Worm (Caenorhabditis elegans) whole organism, L3 larva: ENCODE measurements around the gene B0034.2.

Experiments
- R02D3.7 ChIP-seq: fragments of 150-350 bp; optimal IDR thresholded peaks from 2 replicates; lab custom pipeline; 2014; ENCODE audit warnings: missing biosample characterization, missing genetic modification characterization
- ZK546.5 ChIP-seq: sonication (generic microtip); optimal IDR thresholded peaks from 2 replicates; lab custom pipeline; 2017; ENCODE audit warnings: missing biosample characterization, missing genetic modification characterization
- ama-1 ChIP-seq: fragments of 150-350 bp; optimal IDR thresholded peaks from 2 replicates; lab custom pipeline; 2018
- ceh-28 ChIP-seq: fragments of 150-350 bp; optimal IDR thresholded peaks from 2 replicates; lab custom pipeline; 2014; ENCODE audit warnings: missing biosample characterization, missing genetic modification reagents, missing genetic modification characterization
- lin-15B ChIP-seq: fragments of 150-350 bp; optimal IDR thresholded peaks from 2 replicates; lab custom pipeline; 2014; ENCODE audit warnings: missing biosample characterization, missing genetic modification characterization
- lsy-12 ChIP-seq: sonication (generic microtip); optimal IDR thresholded peaks from 2 replicates; lab custom pipeline; 2016; ENCODE audit warnings: mild to moderate bottlenecking, missing genetic modification characterization, missing compliant biosample characterization
- nhr-237 ChIP-seq: fragments of 150-350 bp; optimal IDR thresholded peaks from 2 replicates; lab custom pipeline; 2014; ENCODE audit warnings: missing biosample characterization, missing genetic modification characterization
- nhr-25 ChIP-seq: sonication (generic microtip); optimal IDR thresholded peaks from 2 replicates; lab custom pipeline; 2017; ENCODE audit warnings: missing biosample characterization, missing genetic modification characterization
- nhr-77 ChIP-seq: fragments of 150-350 bp; optimal IDR thresholded peaks from 2 replicates; lab custom pipeline; 2014; ENCODE audit warnings: missing biosample characterization, missing genetic modification characterization
- pha-4 ChIP-seq: fragments of 150-350 bp; optimal IDR thresholded peaks from 2 replicates; lab custom pipeline; 2014; ENCODE audit warnings: missing biosample characterization, missing genetic modification reagents, missing genetic modification characterization
- skn-1 ChIP-seq: fragments of 150-350 bp; optimal IDR thresholded peaks from 2 replicates; lab custom pipeline; 2014; ENCODE audit warnings: missing biosample characterization, missing genetic modification characterization
- zag-1 ChIP-seq: fragments of 150-350 bp; optimal IDR thresholded peaks from 2 replicates; lab custom pipeline; 2014; ENCODE audit warnings: missing biosample characterization, missing genetic modification characterization
- ztf-11 ChIP-seq: fragments of 150-350 bp; optimal IDR thresholded peaks from 2 replicates; lab custom pipeline; 2014; ENCODE audit warnings: missing biosample characterization, missing genetic modification characterization

ce11 chrII:5956583-5956982 is 12.4 kb upstream of the B0034.2 start, which contains the start of gene casy-1:
- no peak for TF ChIP-seq ZK546.5 (tag; lab: Kevin White, UChicago)
- TF ChIP-seq pha-4, result no peak
- no peak for TF ChIP-seq skn-1
- no peak for TF ChIP-seq lin-15B (tag; lab: Kevin White, UChicago)
- no peak for TF ChIP-seq nhr-77 (tag; lab: Kevin White, UChicago)
- TF ChIP-seq lsy-12, result no peak
- TF ChIP-seq R02D3.7 (tag; lab: Kevin White, UChicago), result no peak
- no peak for TF ChIP-seq ztf-11 (tag; lab: Kevin White, UChicago)
- TF ChIP-seq zag-1 (tag; lab: Kevin White, UChicago), result no peak
- TF ChIP-seq nhr-25 (tag; lab: Kevin White, UChicago), result no peak
- TF ChIP-seq nhr-237 (tag; lab: Kevin White, UChicago), result no peak
- TF ChIP-seq ama-1, result no peak
- TF ChIP-seq ceh-28 (tag; lab: Kevin White, UChicago), result no peak
